Fruit fly (Drosophila melanogaster) whole organism, embryonic: ENCODE results near the gene mRpS25.

Experiments used
- Adf1 ChIP-seq: fragments of 200-800 bp; sonication (Bioruptor generic); IDR thresholded peaks from 2 replicates; pipeline ENCODE4 v1.3.6; 2022; ENCODE audit warnings: missing biosample characterization, missing genetic modification characterization
- Atf3 ChIP-seq: fragments of 200-800 bp; sonication (Bioruptor generic); optimal IDR thresholded peaks from 3 replicates; lab custom pipeline; 2016; ENCODE audit warnings: missing biosample characterization, missing genetic modification characterization
- B-H1 ChIP-seq: fragments of 200-800 bp; sonication (Bioruptor generic); IDR thresholded peaks from 3 replicates; pipeline ENCODE4 v1.3.6; 2022; ENCODE audit warnings: missing biosample characterization, missing genetic modification characterization
- Bgb ChIP-seq: fragments of 200-800 bp; sonication (Bioruptor generic); IDR thresholded peaks from 2 replicates; pipeline ENCODE4 v1.3.6; 2022; ENCODE audit warnings: missing biosample characterization, missing genetic modification characterization; ENCODE audit not compliant: partially characterized antibody
- CG10147 ChIP-seq: fragments of 200-800 bp; sonication (Bioruptor generic); optimal IDR thresholded peaks from 2 replicates; lab custom pipeline; 2019; ENCODE audit warnings: missing biosample characterization, mild to moderate bottlenecking, missing genetic modification characterization, moderate library complexity
- CG1024 ChIP-seq: fragments of 200-800 bp; sonication (Bioruptor generic); IDR thresholded peaks from 2 replicates; pipeline ENCODE4 v1.3.6; 2022; ENCODE audit warnings: missing biosample characterization, missing genetic modification characterization
- CG10654 ChIP-seq: fragments of 200-800 bp; sonication (Bioruptor generic); optimal IDR thresholded peaks from 2 replicates; lab custom pipeline; 2016; ENCODE audit warnings: missing biosample characterization, missing genetic modification characterization
- CG11695 ChIP-seq: fragments of 200-800 bp; sonication (Bioruptor generic); IDR thresholded peaks from 3 replicates; pipeline ENCODE4 v1.3.6; 2022; ENCODE audit warnings: missing biosample characterization, missing genetic modification characterization
- CG1233 ChIP-seq: fragments of 200-800 bp; sonication (Bioruptor generic); optimal IDR thresholded peaks from 4 replicates; lab custom pipeline; 2018; ENCODE audit warnings: missing biosample characterization, mild to moderate bottlenecking, missing genetic modification characterization
- CG30431 ChIP-seq: fragments of 200-800 bp; sonication (Bioruptor generic); optimal IDR thresholded peaks from 2 replicates; lab custom pipeline; 2017; ENCODE audit warnings: missing biosample characterization, missing genetic modification characterization
- CG3163 ChIP-seq: fragments of 200-800 bp; sonication (Bioruptor generic); optimal IDR thresholded peaks from 3 replicates; lab custom pipeline; 2016; ENCODE audit warnings: missing biosample characterization, missing genetic modification characterization
- CG4424 ChIP-seq: fragments of 200-800 bp; sonication (Bioruptor generic); optimal IDR thresholded peaks from 3 replicates; lab custom pipeline; 2016; ENCODE audit warnings: missing biosample characterization, missing genetic modification characterization
- CG4617 ChIP-seq: fragments of 200-800 bp; sonication (Bioruptor generic); optimal IDR thresholded peaks from 3 replicates; lab custom pipeline; 2016; ENCODE audit warnings: missing biosample characterization, missing genetic modification characterization, borderline replicate concordance
- CG4854 ChIP-seq: fragments of 200-800 bp; sonication (Bioruptor generic); optimal IDR thresholded peaks from 2 replicates; lab custom pipeline; 2016; ENCODE audit warnings: missing biosample characterization, missing genetic modification characterization, inconsistent platforms
- CG6654 ChIP-seq: fragments of 200-800 bp; sonication (Bioruptor generic); optimal IDR thresholded peaks from 2 replicates; lab custom pipeline; 2017; ENCODE audit warnings: missing biosample characterization, mild to moderate bottlenecking, missing genetic modification characterization
- CG6683 ChIP-seq: fragments of 200-800 bp; sonication (Bioruptor generic); optimal IDR thresholded peaks from 2 replicates; lab custom pipeline; 2017; ENCODE audit warnings: missing biosample characterization, mild to moderate bottlenecking, missing genetic modification characterization, missing genetic modification reagents
- Doc3 ChIP-seq: fragments of 200-800 bp; sonication (Bioruptor generic); IDR thresholded peaks from 3 replicates; pipeline ENCODE4 v1.3.6; 2022; ENCODE audit warnings: missing biosample characterization, missing genetic modification characterization; ENCODE audit not compliant: partially characterized antibody
- HLHmδ ChIP-seq: fragments of 200-800 bp; sonication (Bioruptor generic); optimal IDR thresholded peaks from 2 replicates; lab custom pipeline; 2018; ENCODE audit warnings: missing biosample characterization, mild to moderate bottlenecking, missing genetic modification characterization, moderate library complexity
- MESR4 ChIP-seq: fragments of 200-800 bp; sonication (Bioruptor generic); optimal IDR thresholded peaks from 2 replicates; lab custom pipeline; 2018; ENCODE audit warnings: missing biosample characterization, mild to moderate bottlenecking, missing genetic modification characterization, moderate library complexity
- Nf-YC ChIP-seq: fragments of 200-800 bp; optimal IDR thresholded peaks from 3 replicates; lab custom pipeline; 2019; ENCODE audit warnings: missing biosample characterization, mild to moderate bottlenecking, missing genetic modification characterization, moderate library complexity
- Poxn ChIP-seq: fragments of 200-800 bp; sonication (Bioruptor generic); IDR thresholded peaks from 2 replicates; pipeline ENCODE4 v1.3.6; 2022; ENCODE audit warnings: missing biosample characterization, missing genetic modification characterization
- Scr ChIP-seq: fragments of 200-800 bp; sonication (Bioruptor generic); IDR thresholded peaks from 2 replicates; pipeline ENCODE4 v1.3.6; 2022; ENCODE audit warnings: missing biosample characterization, missing genetic modification characterization; ENCODE audit not compliant: partially characterized antibody
- Ssrp ChIP-seq: fragments of 200-800 bp; sonication (Bioruptor generic); optimal IDR thresholded peaks from 2 replicates; lab custom pipeline; 2018; ENCODE audit warnings: missing biosample characterization, mild to moderate bottlenecking, missing genetic modification characterization, moderate library complexity
- aop ChIP-seq: fragments of 200-800 bp; sonication (Bioruptor generic); IDR thresholded peaks from 2 replicates; pipeline ENCODE4 v1.3.6; 2022; ENCODE audit warnings: missing biosample characterization, missing genetic modification characterization
- bbx ChIP-seq: fragments of 200-800 bp; sonication (Bioruptor generic); IDR thresholded peaks from 2 replicates; pipeline ENCODE4 v1.3.6; 2022; ENCODE audit warnings: missing biosample characterization, missing genetic modification characterization; ENCODE audit not compliant: partially characterized antibody
- bcd ChIP-seq: fragments of 200-800 bp; sonication (Bioruptor generic); optimal IDR thresholded peaks from 2 replicates; lab custom pipeline; 2017; ENCODE audit warnings: missing biosample characterization, mild to moderate bottlenecking, missing genetic modification characterization
- en ChIP-seq: fragments of 200-800 bp; sonication (Bioruptor generic); optimal IDR thresholded peaks from 2 replicates; lab custom pipeline; 2016; ENCODE audit warnings: missing biosample characterization, missing genetic modification characterization
- ham ChIP-seq: fragments of 200-800 bp; sonication (Bioruptor generic); IDR thresholded peaks from 2 replicates; pipeline ENCODE4 v1.3.6; 2022; ENCODE audit warnings: missing biosample characterization, missing genetic modification characterization
- her ChIP-seq: fragments of 200-800 bp; sonication (Bioruptor generic); optimal IDR thresholded peaks from 2 replicates; lab custom pipeline; 2016; ENCODE audit warnings: missing biosample characterization, missing genetic modification characterization
- hkb ChIP-seq, 2 experiments: fragments of 200-800 bp in 1 of 2; fragments of >200 bp in 1 of 2; sonication (Bioruptor generic) in 1 of 2; IDR thresholded peaks in 1 of 2; optimal IDR thresholded peaks in 1 of 2; 2 replicates each; pipeline versions ENCODE4 v1.3.6 to Lab custom; 2017 to 2022; ENCODE audit warnings: missing biosample characterization in 1 of 2, missing genetic modification characterization in 1 of 2
- ind ChIP-seq: fragments of 200-800 bp; sonication (Bioruptor generic); optimal IDR thresholded peaks from 3 replicates; lab custom pipeline; 2016; ENCODE audit warnings: missing biosample characterization, missing genetic modification characterization
- inv ChIP-seq: fragments of 200-800 bp; sonication (Bioruptor generic); IDR thresholded peaks from 2 replicates; pipeline ENCODE4 v1.3.6; 2022; ENCODE audit warnings: missing biosample characterization, missing genetic modification characterization; ENCODE audit not compliant: partially characterized antibody
- jumu ChIP-seq: fragments of 200-800 bp; sonication (Bioruptor generic); optimal IDR thresholded peaks from 3 replicates; lab custom pipeline; 2016; ENCODE audit warnings: missing biosample characterization, missing genetic modification characterization
- ken ChIP-seq: fragments of 200-800 bp; sonication (Bioruptor generic); IDR thresholded peaks from 3 replicates; pipeline ENCODE4 v1.3.6; 2022; ENCODE audit warnings: missing biosample characterization, missing genetic modification characterization
- lab ChIP-seq: fragments of 200-800 bp; sonication (Bioruptor generic); optimal IDR thresholded peaks from 3 replicates; lab custom pipeline; 2017; ENCODE audit warnings: missing biosample characterization, missing genetic modification characterization, mild to moderate bottlenecking, moderate library complexity, missing genetic modification reagents
- lov ChIP-seq, 2 experiments: fragments of 200-800 bp in 1 of 2; fragments of >200 bp in 1 of 2; sonication (Bioruptor generic) in 1 of 2; IDR thresholded peaks in 1 of 2; optimal IDR thresholded peaks in 1 of 2; 2 replicates in 1 of 2; 3 replicates in 1 of 2; pipeline versions ENCODE4 v1.3.6 to Lab custom; 2017 to 2022; ENCODE audit warnings: missing biosample characterization in 1 of 2, missing genetic modification characterization in 1 of 2
- mirr ChIP-seq: fragments of 200-800 bp; sonication (Bioruptor generic); optimal IDR thresholded peaks from 3 replicates; lab custom pipeline; 2018; ENCODE audit warnings: missing biosample characterization, mild to moderate bottlenecking, missing genetic modification characterization
- nom ChIP-seq: fragments of 200-800 bp; sonication (Bioruptor generic); optimal IDR thresholded peaks from 2 replicates; lab custom pipeline; 2017; ENCODE audit warnings: missing biosample characterization, missing genetic modification characterization, mild to moderate bottlenecking, moderate library complexity, missing genetic modification reagents
- salm ChIP-seq: fragments of 200-800 bp; sonication (Bioruptor generic); optimal IDR thresholded peaks from 2 replicates; lab custom pipeline; 2018; ENCODE audit warnings: missing biosample characterization, mild to moderate bottlenecking, missing genetic modification characterization
- sc ChIP-seq, 3 experiments: fragments of >200 bp in 2 of 3; fragments of 200-800 bp in 1 of 3; sonication (Bioruptor generic) in 1 of 3; optimal IDR thresholded peaks; 2 replicates in 2 of 3; 3 replicates in 1 of 3; lab custom pipeline; 2017; ENCODE audit warnings: mild to moderate bottlenecking in 1 of 3, missing biosample characterization in 1 of 3, missing genetic modification characterization in 1 of 3, missing genetic modification reagents in 1 of 3
- sd ChIP-seq: fragments of 200-800 bp; sonication (Bioruptor generic); optimal IDR thresholded peaks from 3 replicates; lab custom pipeline; 2018; ENCODE audit warnings: missing biosample characterization, mild to moderate bottlenecking, missing genetic modification characterization, moderate library complexity
- seq ChIP-seq: fragments of 200-800 bp; sonication (Bioruptor generic); IDR thresholded peaks from 2 replicates; pipeline ENCODE4 v1.3.6; 2022; ENCODE audit warnings: missing biosample characterization, missing genetic modification characterization
- stc ChIP-seq: fragments of 200-800 bp; sonication (Bioruptor generic); IDR thresholded peaks from 2 replicates; pipeline ENCODE4 v1.3.6; 2022; ENCODE audit warnings: missing biosample characterization, missing genetic modification characterization
- stwl ChIP-seq: fragments of 200-800 bp; sonication (Bioruptor generic); optimal IDR thresholded peaks from 3 replicates; lab custom pipeline; 2018; ENCODE audit warnings: missing biosample characterization, mild to moderate bottlenecking, missing genetic modification characterization, moderate library complexity
- unpg ChIP-seq: fragments of 200-800 bp; sonication (Bioruptor generic); optimal IDR thresholded peaks from 3 replicates; lab custom pipeline; 2018; ENCODE audit warnings: missing biosample characterization, mild to moderate bottlenecking, missing genetic modification characterization, moderate library complexity
- usp ChIP-seq: fragments of >200 bp; optimal IDR thresholded peaks from 2 replicates; lab custom pipeline; 2017; ENCODE audit warnings: missing biosample characterization, missing genetic modification characterization
- vnd ChIP-seq: fragments of 200-800 bp; sonication (Bioruptor generic); IDR thresholded peaks from 3 replicates; pipeline ENCODE4 v1.3.6; 2022; ENCODE audit warnings: missing biosample characterization, missing genetic modification characterization; ENCODE audit not compliant: partially characterized antibody
- yki ChIP-seq: fragments of >200 bp; optimal IDR thresholded peaks from 3 replicates; lab custom pipeline; 2018

mRpS25 gene

dm6 chrX:14580359-14580961 lies 2.3 kb downstream of the mRpS25 start, which contains the start of gene CG14414 (continued):
- TF ChIP-seq nom (no peak), CG3163 (GFP tag; lab: Kevin White, UChicago) (no peak), ken (no peak), Doc3 (GFP tag; lab: Robert Waterston, UW) (peak; percentile 78), CG4854 (GFP tag; lab: Kevin White, UChicago) (peak; percentile 3), Atf3 (no peak), Nf-YC (no peak), MESR4 (GFP tag; lab: Kevin White, UChicago) (peak; percentile 90), yki (lab: Kevin White, UChicago) (no peak), CG11695 (0 out of 3 replicates have a peak, but pooled peaks have one; percentile 26), CG1233 (GFP tag; lab: Kevin White, UChicago) (no peak), CG6683 (GFP tag; lab: Kevin White, UChicago) (no peak), bbx (GFP tag; lab: Robert Waterston, UW) (peak; percentile 89), CG30431 (no peak), CG10654 (no peak), lab (GFP tag; lab: Kevin White, UChicago) (no peak), Poxn (GFP tag; lab: Robert Waterston, UW) (no peak), Bgb (peak; percentile 93), HLHmδ (GFP tag; lab: Kevin White, UChicago) (no peak), her (GFP tag; lab: Kevin White, UChicago) (peak; percentile 42), CG4617 (GFP tag; lab: Kevin White, UChicago) (peak; percentile 84), Scr (GFP tag; lab: Robert Waterston, UW) (peak; percentile 84), CG10147 (GFP tag; lab: Kevin White, UChicago) (no peak), CG6654 (GFP tag; lab: Kevin White, UChicago) (no peak), CG1024 (peak; percentile 8; the same call in 1 of the 2 replicates), usp (no peak), bcd (GFP tag; lab: Kevin White, UChicago) (no peak), Ssrp (tag; lab: Kevin White, UChicago) (no peak), aop (no peak), stc (0 out of 2 replicates have a peak, but pooled peaks have one; percentile 16), B-H1 (GFP tag; lab: Robert Waterston, UW) (no peak), seq (no peak), stwl (tag; lab: Kevin White, UChicago) (peak; percentile 62), ham (GFP tag; lab: Robert Waterston, UW) (no peak), Adf1 (no peak), unpg (GFP tag; lab: Kevin White, UChicago) (no peak), salm (tag; lab: Kevin White, UChicago) (no peak), vnd (GFP tag; lab: Robert Waterston, UW) (peak; percentile 74), inv (GFP tag; lab: Robert Waterston, UW) (peak; percentile 83), CG4424 (GFP tag; lab: Kevin White, UChicago) (no peak), mirr (GFP tag; lab: Kevin White, UChicago) (no peak), jumu (GFP tag; lab: Kevin White, UChicago) (peak; percentile 37), lov (optimal IDR thresholded peaks at IDR 0.05; lab: Kevin White, UChicago) (no peak), lov (GFP tag; IDR thresholded peaks at IDR 0.05; lab: Robert Waterston, UW) (no peak), hkb (optimal IDR thresholded peaks at IDR 0.05; lab: Kevin White, UChicago) (no peak), hkb (GFP tag; IDR thresholded peaks at IDR 0.05; lab: Robert Waterston, UW) (no peak), sc (optimal IDR thresholded peaks at IDR 0.05; lab: Kevin White, UChicago) (no peak), sc (GFP tag; optimal IDR thresholded peaks at IDR 0.05; lab: Kevin White, UChicago) (no peak), sd (tag; lab: Kevin White, UChicago) (no peak), ind (GFP tag; lab: Kevin White, UChicago) (no peak), en (GFP tag; lab: Kevin White, UChicago) (no peak)
